Worm (Caenorhabditis elegans) whole organism, L2 larva: ENCODE data around the gene F35G12.7.

Experiments used
- C34F6.9 ChIP-seq: fragments of 150-350 bp; optimal IDR thresholded peaks from 2 replicates; lab custom pipeline; 2014; ENCODE audit warnings: missing biosample characterization, missing genetic modification characterization
- F13H6.1 ChIP-seq: sonication (generic microtip); optimal IDR thresholded peaks from 2 replicates; lab custom pipeline; 2016; ENCODE audit warnings: missing genetic modification characterization, missing compliant biosample characterization
- R02D3.7 ChIP-seq: fragments of 150-350 bp; optimal IDR thresholded peaks from 2 replicates; lab custom pipeline; 2014; ENCODE audit warnings: missing biosample characterization, missing genetic modification characterization
- Y55F3AM.14 ChIP-seq: fragments of 200-800 bp; sonication (Bioruptor generic); optimal IDR thresholded peaks from 2 replicates; lab custom pipeline; 2018; ENCODE audit warnings: mild to moderate bottlenecking, missing genetic modification characterization, missing compliant biosample characterization
- ZK546.5 ChIP-seq: sonication (generic microtip); optimal IDR thresholded peaks from 2 replicates; lab custom pipeline; 2017; ENCODE audit warnings: missing biosample characterization, missing genetic modification characterization
- alr-1 ChIP-seq: fragments of 150-350 bp; optimal IDR thresholded peaks from 2 replicates; lab custom pipeline; 2014; ENCODE audit warnings: missing biosample characterization, missing genetic modification characterization
- aly-2 ChIP-seq: fragments of 150-350 bp; optimal IDR thresholded peaks from 2 replicates; lab custom pipeline; 2014; ENCODE audit warnings: missing biosample characterization, missing genetic modification characterization
- ama-1 ChIP-seq: fragments of 150-350 bp; optimal IDR thresholded peaks from 2 replicates; lab custom pipeline; 2018; ENCODE audit warnings: inconsistent platforms
- blmp-1 ChIP-seq: sonication (generic microtip); optimal IDR thresholded peaks from 2 replicates; lab custom pipeline; 2017; ENCODE audit warnings: missing genetic modification characterization, mild to moderate bottlenecking, missing compliant biosample characterization, antibody characterized with exemption, moderate library complexity; ENCODE audit not compliant: insufficient read depth
- ceh-16 ChIP-seq: fragments of 150-350 bp; optimal IDR thresholded peaks from 2 replicates; lab custom pipeline; 2014; ENCODE audit warnings: missing biosample characterization, missing genetic modification characterization
- ceh-82 ChIP-seq: fragments of 150-350 bp; optimal IDR thresholded peaks from 2 replicates; lab custom pipeline; 2014; ENCODE audit warnings: missing biosample characterization, missing genetic modification characterization
- crh-2 ChIP-seq: sonication (generic microtip); optimal IDR thresholded peaks from 2 replicates; lab custom pipeline; 2017; ENCODE audit warnings: missing biosample characterization, missing genetic modification characterization
- dmd-4 ChIP-seq: sonication (generic microtip); optimal IDR thresholded peaks from 2 replicates; lab custom pipeline; 2017; ENCODE audit warnings: missing biosample characterization, missing genetic modification characterization
- egl-27 ChIP-seq: sonication (generic microtip); optimal IDR thresholded peaks from 3 replicates; lab custom pipeline; 2017; ENCODE audit warnings: missing biosample characterization, missing genetic modification reagents, missing genetic modification characterization
- elt-1 ChIP-seq: fragments of 150-350 bp; optimal IDR thresholded peaks from 2 replicates; lab custom pipeline; 2014; ENCODE audit warnings: missing biosample characterization, missing genetic modification characterization
- elt-3 ChIP-seq: sonication (generic microtip); optimal IDR thresholded peaks from 2 replicates; lab custom pipeline; 2017; ENCODE audit warnings: missing biosample characterization, missing genetic modification characterization
- fos-1 ChIP-seq: fragments of 150-350 bp; optimal IDR thresholded peaks from 2 replicates; lab custom pipeline; 2014; ENCODE audit warnings: missing biosample characterization, missing genetic modification characterization
- gmeb-1 ChIP-seq: fragments of 150-350 bp; optimal IDR thresholded peaks from 2 replicates; lab custom pipeline; 2014; ENCODE audit warnings: missing biosample characterization, missing genetic modification characterization
- lin-11 ChIP-seq: fragments of 150-350 bp; sonication (generic microtip); optimal IDR thresholded peaks from 2 replicates; lab custom pipeline; 2014; ENCODE audit warnings: missing biosample characterization, missing genetic modification characterization, inconsistent platforms, mixed read lengths
- lin-13 ChIP-seq: fragments of 150-350 bp; optimal IDR thresholded peaks from 2 replicates; lab custom pipeline; 2014; ENCODE audit warnings: missing biosample characterization, missing genetic modification reagents, missing genetic modification characterization
- lin-39 ChIP-seq: fragments of 150-350 bp; optimal IDR thresholded peaks from 2 replicates; lab custom pipeline; 2014; ENCODE audit warnings: missing biosample characterization, missing genetic modification reagents, missing genetic modification characterization
- lsy-2 ChIP-seq, 2 experiments: fragments of 150-350 bp in 1 of 2; sonication (generic microtip) in 1 of 2; optimal IDR thresholded peaks; 2 replicates each; lab custom pipeline; 2014 to 2017; ENCODE audit warnings: missing biosample characterization in 2 of 2, missing genetic modification characterization in 2 of 2
- mab-5 ChIP-seq: fragments of 150-350 bp; optimal IDR thresholded peaks from 2 replicates; lab custom pipeline; 2014; ENCODE audit warnings: missing biosample characterization, missing genetic modification characterization
- mbf-1 ChIP-seq: sonication (generic microtip); optimal IDR thresholded peaks from 2 replicates; lab custom pipeline; 2017; ENCODE audit warnings: missing biosample characterization, missing genetic modification characterization
- mdl-1 ChIP-seq, 2 experiments: fragments of 150-350 bp in 1 of 2; sonication (generic microtip) in 1 of 2; optimal IDR thresholded peaks; 2 replicates each; lab custom pipeline; 2017; ENCODE audit warnings: missing biosample characterization in 2 of 2, missing genetic modification characterization in 2 of 2
- nhr-10 ChIP-seq: sonication (generic microtip); optimal IDR thresholded peaks from 2 replicates; lab custom pipeline; 2017; ENCODE audit warnings: missing biosample characterization, missing genetic modification characterization
- nhr-11 ChIP-seq: fragments of 150-350 bp; optimal IDR thresholded peaks from 2 replicates; lab custom pipeline; 2014; ENCODE audit warnings: missing biosample characterization, missing genetic modification characterization
- nhr-12 ChIP-seq: fragments of 150-350 bp; optimal IDR thresholded peaks from 2 replicates; lab custom pipeline; 2014; ENCODE audit warnings: missing biosample characterization, missing genetic modification characterization
- nhr-129 ChIP-seq: fragments of 150-350 bp; optimal IDR thresholded peaks from 2 replicates; lab custom pipeline; 2014; ENCODE audit warnings: missing biosample characterization, missing genetic modification characterization
- nhr-21 ChIP-seq: fragments of 150-350 bp; optimal IDR thresholded peaks from 2 replicates; lab custom pipeline; 2014; ENCODE audit warnings: missing biosample characterization, missing genetic modification characterization
- nhr-23 ChIP-seq: fragments of 150-350 bp; optimal IDR thresholded peaks from 2 replicates; lab custom pipeline; 2014; ENCODE audit warnings: missing biosample characterization, missing genetic modification reagents, missing genetic modification characterization
- nhr-237 ChIP-seq: fragments of 150-350 bp; optimal IDR thresholded peaks from 2 replicates; lab custom pipeline; 2014; ENCODE audit warnings: missing biosample characterization, missing genetic modification characterization
- nhr-25 ChIP-seq: fragments of 150-350 bp; sonication (generic microtip); optimal IDR thresholded peaks from 3 replicates; lab custom pipeline; 2014; ENCODE audit warnings: missing biosample characterization, missing genetic modification characterization
- nhr-6 ChIP-seq: fragments of 150-350 bp; optimal IDR thresholded peaks from 2 replicates; lab custom pipeline; 2014; ENCODE audit warnings: missing biosample characterization, missing genetic modification characterization
- nhr-77 ChIP-seq: fragments of 150-350 bp; optimal IDR thresholded peaks from 2 replicates; lab custom pipeline; 2014; ENCODE audit warnings: missing biosample characterization, missing genetic modification characterization
- peb-1 ChIP-seq: fragments of 150-350 bp; optimal IDR thresholded peaks from 2 replicates; lab custom pipeline; 2014; ENCODE audit warnings: missing biosample characterization, missing genetic modification characterization
- sem-4 ChIP-seq: fragments of 150-350 bp; optimal IDR thresholded peaks from 2 replicates; lab custom pipeline; 2014; ENCODE audit warnings: missing biosample characterization, missing genetic modification reagents, missing genetic modification characterization
- sma-3 ChIP-seq: sonication (generic microtip); optimal IDR thresholded peaks from 2 replicates; lab custom pipeline; 2016; ENCODE audit warnings: missing genetic modification reagents, missing genetic modification characterization, missing compliant biosample characterization
- sma-9 ChIP-seq, 2 experiments: fragments of 150-350 bp in 1 of 2; sonication (generic microtip) in 1 of 2; optimal IDR thresholded peaks; 2 replicates each; lab custom pipeline; 2014 to 2016; ENCODE audit warnings: missing genetic modification characterization in 2 of 2, mild to moderate bottlenecking in 1 of 2, missing biosample characterization in 1 of 2, missing compliant biosample characterization in 1 of 2, missing genetic modification reagents in 1 of 2, moderate library complexity in 1 of 2
- snpc-4 ChIP-seq: fragments of 150-350 bp; optimal IDR thresholded peaks from 2 replicates; lab custom pipeline; 2014; ENCODE audit warnings: missing biosample characterization, missing genetic modification characterization
- unc-39 ChIP-seq: fragments of 150-350 bp; optimal IDR thresholded peaks from 2 replicates; lab custom pipeline; 2014; ENCODE audit warnings: missing biosample characterization, missing genetic modification characterization
- unc-55 ChIP-seq: fragments of 150-350 bp; sonication (generic microtip); optimal IDR thresholded peaks from 3 replicates; lab custom pipeline; 2014; ENCODE audit warnings: missing biosample characterization, missing genetic modification reagents, missing genetic modification characterization
- unc-62 ChIP-seq: fragments of 150-350 bp; optimal IDR thresholded peaks from 2 replicates; lab custom pipeline; 2014; ENCODE audit warnings: missing biosample characterization, missing genetic modification reagents, missing genetic modification characterization
- zag-1 ChIP-seq: fragments of 150-350 bp; optimal IDR thresholded peaks from 2 replicates; lab custom pipeline; 2014; ENCODE audit warnings: missing biosample characterization, missing genetic modification characterization
- ztf-1 ChIP-seq: fragments of 200-800 bp; sonication (Bioruptor generic); conservative IDR thresholded peaks from 2 replicates; pipeline ENCODE4 v1.3.6; 2022; ENCODE audit warnings: missing genetic modification characterization, missing compliant biosample characterization
- ztf-11 ChIP-seq: sonication (generic microtip); optimal IDR thresholded peaks from 2 replicates; lab custom pipeline; 2017; ENCODE audit warnings: missing biosample characterization, missing genetic modification characterization
- ztf-4 ChIP-seq: fragments of 150-350 bp; optimal IDR thresholded peaks from 2 replicates; lab custom pipeline; 2014; ENCODE audit warnings: missing biosample characterization, missing genetic modification characterization

Gene F35G12.7

ce11 chrIII:4584068-4584566, 3.0 kb downstream of the F35G12.7 start, which contains the start of gene F35G12.5:
TSS of gene F35G12.5 (plus strand) at chrIII:4584118.
- no peak for TF ChIP-seq F13H6.1 (tag; lab: Kevin White, UChicago)
- TF ChIP-seq ceh-16 (tag; lab: Kevin White, UChicago), result no peak
- no peak for TF ChIP-seq nhr-23
- TF ChIP-seq nhr-21, result no peak
- TF ChIP-seq lin-39, result no peak
- no peak for TF ChIP-seq egl-27 (tag; lab: Kevin White, UChicago)
- no peak for TF ChIP-seq R02D3.7 (tag; lab: Kevin White, UChicago)
- no peak for TF ChIP-seq gmeb-1 (tag; lab: Kevin White, UChicago)
- no peak for TF ChIP-seq sma-3 (GFP tag; lab: Kevin White, UChicago)
- no peak for TF ChIP-seq C34F6.9 (tag; lab: Kevin White, UChicago)
- TF ChIP-seq crh-2 (tag; lab: Kevin White, UChicago), result no peak
- TF ChIP-seq unc-39, result no peak
- no peak for TF ChIP-seq lsy-2 (tag; optimal IDR thresholded peaks at IDR 0.05; lab: Kevin White, UChicago)
- no peak for TF ChIP-seq lin-11
- no peak for TF ChIP-seq dmd-4 (tag; lab: Kevin White, UChicago)

ce11 chrIII:4581495-4581894, 5.6 kb downstream of the F35G12.7 start, which contains the start of gene F35G12.12:
TSS of gene F35G12.12 (plus strand) at chrIII:4581795.
- TF ChIP-seq egl-27 (tag; lab: Kevin White, UChicago), result no peak
- TF ChIP-seq elt-1, result no peak

ce11 chrIII:4578385-4578903, 8.7 kb downstream of the F35G12.7 start, which contains the start of the genes sel-5 and wdr-48:
TSS of gene sel-5 (minus strand) at chrIII:4578437.
TSS of gene wdr-48 (plus strand) at chrIII:4578853.
- TF ChIP-seq Y55F3AM.14 (GFP tag; lab: Kevin White, UChicago), result no peak
- TF ChIP-seq nhr-237 (tag; lab: Kevin White, UChicago), result no peak
- no peak for TF ChIP-seq unc-39
- peak; percentile 4 for TF ChIP-seq gmeb-1 (tag; lab: Kevin White, UChicago)
- no peak for TF ChIP-seq ztf-11 (tag; lab: Kevin White, UChicago)
- no peak for TF ChIP-seq aly-2
- peak; percentile 23 for TF ChIP-seq lin-11
- TF ChIP-seq C34F6.9 (tag; lab: Kevin White, UChicago), result peak; percentile 58
- no peak for TF ChIP-seq nhr-11
- TF ChIP-seq nhr-6, result no peak
- TF ChIP-seq sma-3 (GFP tag; lab: Kevin White, UChicago), result peak; percentile 10
- TF ChIP-seq nhr-25, result no peak
- TF ChIP-seq ama-1 (lab: Kevin White, UChicago), result no peak
- no peak for TF ChIP-seq lin-39
- no peak for TF ChIP-seq nhr-23
- TF ChIP-seq elt-1, result no peak
- TF ChIP-seq unc-62 (GFP tag; lab: Kevin White, UChicago), result no peak
- TF ChIP-seq nhr-77 (tag; lab: Kevin White, UChicago), result no peak
- TF ChIP-seq blmp-1 (tag; lab: Kevin White, UChicago), result no peak
- TF ChIP-seq dmd-4 (tag; lab: Kevin White, UChicago), result no peak
- peak; percentile 70 for TF ChIP-seq unc-55
- no peak for TF ChIP-seq egl-27 (tag; lab: Kevin White, UChicago)
- TF ChIP-seq nhr-10 (tag; lab: Kevin White, UChicago), result no peak
- no peak for TF ChIP-seq nhr-129 (tag; lab: Kevin White, UChicago)
- TF ChIP-seq mab-5 (tag; lab: Kevin White, UChicago), result no peak
- TF ChIP-seq ZK546.5 (tag; lab: Kevin White, UChicago), result no peak
- TF ChIP-seq crh-2 (tag; lab: Kevin White, UChicago), result peak; percentile 26
- no peak for TF ChIP-seq sma-9 (GFP tag; optimal IDR thresholded peaks at IDR 0.05; lab: Kevin White, UChicago)
- TF ChIP-seq sma-9 (tag; optimal IDR thresholded peaks at IDR 0.05; lab: Kevin White, UChicago), result no peak
- no peak for TF ChIP-seq nhr-21
- TF ChIP-seq ceh-16 (tag; lab: Kevin White, UChicago), result no peak
- no peak for TF ChIP-seq sem-4 (tag; lab: Kevin White, UChicago)
- no peak for TF ChIP-seq R02D3.7 (tag; lab: Kevin White, UChicago)
- TF ChIP-seq nhr-12 (tag; lab: Kevin White, UChicago), result no peak
- peak in 1 of 2 experiments; percentile 61 for TF ChIP-seq lsy-2 (tag; optimal IDR thresholded peaks at IDR 0.05; lab: Kevin White, UChicago)
- no peak for TF ChIP-seq ceh-82 (tag; lab: Kevin White, UChicago)
- TF ChIP-seq ztf-4 (tag; lab: Kevin White, UChicago), result no peak
- TF ChIP-seq fos-1, result no peak
- TF ChIP-seq alr-1 (tag; lab: Kevin White, UChicago), result no peak
- TF ChIP-seq peb-1, result no peak
- TF ChIP-seq snpc-4, result no peak
- no peak for TF ChIP-seq elt-3 (tag; lab: Kevin White, UChicago)
- TF ChIP-seq ztf-1 (GFP tag; lab: Robert Waterston, UW), result no peak
- TF ChIP-seq zag-1 (tag; lab: Kevin White, UChicago), result no peak
- no peak for TF ChIP-seq lin-13 (GFP tag; lab: Kevin White, UChicago)
- peak; percentile 42 for TF ChIP-seq F13H6.1 (tag; lab: Kevin White, UChicago)
- no peak for TF ChIP-seq mbf-1
- no peak for TF ChIP-seq mdl-1 (tag; optimal IDR thresholded peaks at IDR 0.05; lab: Kevin White, UChicago)
